Worm (Caenorhabditis elegans): ENCODE measurements around the gene C55A6.12.
A peak's percentile ranks its signal among the peaks of the same experiment; 100 is the strongest.

The C55A6.12 gene

DNA sequence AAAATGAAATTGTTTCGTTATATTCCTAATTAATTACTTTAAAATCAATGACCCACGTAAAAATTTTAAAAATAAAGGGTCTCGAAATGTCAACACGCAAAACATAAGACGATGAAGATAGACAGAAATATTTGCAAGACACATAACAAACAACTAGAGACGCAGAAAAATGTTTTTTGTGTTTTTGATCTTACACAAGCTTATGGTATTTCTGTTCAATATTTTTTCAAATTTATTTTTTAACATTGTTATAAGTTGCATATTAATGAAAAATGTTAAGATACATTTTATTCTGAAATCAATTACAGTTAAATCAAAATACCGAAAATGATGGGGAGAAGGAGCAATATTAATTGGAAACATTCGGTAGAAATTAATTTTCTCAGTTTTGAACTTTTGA, 10.5 kb upstream of the C55A6.12 start, which contains the start of gene C55A6.3:
C55A6.3 (minus strand) TSS at position 101 of the 400 bp plus-strand sequence.
- TF ChIP-seq ztf-11 (tag; optimal IDR thresholded peaks at IDR 0.05) (no peak), sup-37 (GFP tag; optimal IDR thresholded peaks at IDR 0.05) (no peak), jun-1 (tag; optimal IDR thresholded peaks at IDR 0.05) (no peak), nhr-90 (tag; optimal IDR thresholded peaks at IDR 0.05; ENCODE audit: poor library complexity) (no peak)

DNA sequence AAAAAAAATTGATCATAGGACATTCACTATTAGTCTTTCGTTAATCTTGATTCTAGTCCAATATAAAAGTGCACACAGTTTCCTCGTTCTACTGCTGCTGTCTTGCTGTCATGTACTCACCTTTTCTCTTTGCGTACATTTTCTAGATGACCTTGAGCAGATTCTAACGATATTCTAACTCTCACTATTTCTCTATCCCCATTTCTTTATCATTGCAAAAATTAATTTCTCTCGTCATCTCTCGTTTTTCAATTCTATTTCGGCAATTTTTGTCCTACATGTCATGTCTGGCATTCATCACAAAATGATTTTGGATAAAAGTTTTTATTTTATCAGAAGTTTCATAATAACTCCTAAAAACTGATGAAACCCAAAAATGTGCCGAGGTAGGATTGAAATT, 5.8 kb upstream of the C55A6.12 start, which contains the start of gene ttll-5:
ttll-5 (plus strand) TSS at position 288 of the 400 bp plus-strand sequence.
- TF ChIP-seq lin-15B (tag; optimal IDR thresholded peaks at IDR 0.05) (no peak), isw-1 (GFP tag; IDR thresholded peaks at IDR 0.05) (no peak), nhr-77 (tag; optimal IDR thresholded peaks at IDR 0.05) (no peak), ceh-88 (GFP tag; IDR thresholded peaks at IDR 0.05) (no peak), unc-130 (tag; optimal IDR thresholded peaks at IDR 0.05) (no peak), nhr-28 (tag; optimal IDR thresholded peaks at IDR 0.05) (no peak), C16A3.4 (tag; optimal IDR thresholded peaks at IDR 0.05) (no peak), nhr-47 (tag; optimal IDR thresholded peaks at IDR 0.05) (no peak), nhr-85 (tag) (peak; percentile 77), xbp-1 (tag; optimal IDR thresholded peaks at IDR 0.05) (no peak), skn-1 (tag; optimal IDR thresholded peaks at IDR 0.05) (peak; percentile 21), pag-3 (tag; optimal IDR thresholded peaks at IDR 0.05; ENCODE audit: borderline replicate concordance, insufficient read depth) (peak; percentile 57), vab-15 (tag; optimal IDR thresholded peaks at IDR 0.05) (no peak), lir-3 (tag; optimal IDR thresholded peaks at IDR 0.05; ENCODE audit: poor library complexity) (no peak), snu-23 (GFP tag; optimal IDR thresholded peaks at IDR 0.05) (peak; percentile 5), alr-1 (tag; optimal IDR thresholded peaks at IDR 0.05; ENCODE audit: borderline replicate concordance) (no peak), ama-1 (optimal IDR thresholded peaks at IDR 0.05) (no peak), pax-3 (tag; optimal IDR thresholded peaks at IDR 0.05) (no peak), elt-3 (tag; optimal IDR thresholded peaks at IDR 0.05) (peak in 3 of 6 experiments; percentile 6 to 62 (median 62)), mep-1 (tag; optimal IDR thresholded peaks at IDR 0.05) (no peak), fos-1 (tag; optimal IDR thresholded peaks at IDR 0.05) (no peak), egl-13 (tag; optimal IDR thresholded peaks at IDR 0.05) (no peak), efl-1 (optimal IDR thresholded peaks at IDR 0.05) (no peak), efl-1 (GFP tag; optimal IDR thresholded peaks at IDR 0.05 in 1 of 2) (peak in 1 of 2 experiments; percentile 70), ztf-11 (tag; optimal IDR thresholded peaks at IDR 0.05) (no peak), ceh-82 (tag; optimal IDR thresholded peaks at IDR 0.05) (no peak), nhr-11 (tag; optimal IDR thresholded peaks at IDR 0.05) (no peak), C04F5.9 (tag; optimal IDR thresholded peaks at IDR 0.05) (no peak), swsn-7 (tag; optimal IDR thresholded peaks at IDR 0.05) (no peak), lin-13 (GFP tag; optimal IDR thresholded peaks at IDR 0.05) (no peak), lin-14 (GFP tag; optimal IDR thresholded peaks at IDR 0.05) (peak; percentile 55), mdl-1 (tag; optimal IDR thresholded peaks at IDR 0.05) (no peak), ceh-63 (GFP tag; optimal IDR thresholded peaks at IDR 0.05) (no peak), nhr-20 (tag; optimal IDR thresholded peaks at IDR 0.05) (peak; percentile 7), blmp-1 (tag; optimal IDR thresholded peaks at IDR 0.05) (peak; percentile 62)

ce11 chrV:11506347-11506746, 3.4 kb upstream of the C55A6.12 start:
- TF ChIP-seq ceh-8 (GFP tag; optimal IDR thresholded peaks at IDR 0.05) (no peak), egl-27 (tag; optimal IDR thresholded peaks at IDR 0.05) (no peak), nhr-12 (tag; optimal IDR thresholded peaks at IDR 0.05) (no peak), lin-39 (tag; optimal IDR thresholded peaks at IDR 0.05) (no peak), ets-5 (GFP tag; IDR thresholded peaks at IDR 0.05) (no peak), mep-1 (tag; optimal IDR thresholded peaks at IDR 0.05) (peak; percentile 43), snpc-4 (tag; optimal IDR thresholded peaks at IDR 0.05) (no peak), fkh-8 (tag; optimal IDR thresholded peaks at IDR 0.05) (no peak), nhr-28 (tag; optimal IDR thresholded peaks at IDR 0.05) (no peak), nhr-71 (tag; optimal IDR thresholded peaks at IDR 0.05) (peak; percentile 72), fkh-4 (tag; optimal IDR thresholded peaks at IDR 0.05; ENCODE audit: borderline replicate concordance) (peak; percentile 85), ces-1 (GFP tag; optimal IDR thresholded peaks at IDR 0.05) (no peak), nhr-20 (tag; optimal IDR thresholded peaks at IDR 0.05) (peak; percentile 33), xbp-1 (tag; optimal IDR thresholded peaks at IDR 0.05) (no peak), elt-3 (tag; optimal IDR thresholded peaks at IDR 0.05) (no peak), nhr-76 (tag; optimal IDR thresholded peaks at IDR 0.05) (no peak), nhr-77 (tag; optimal IDR thresholded peaks at IDR 0.05) (no peak), Y116A8C.19 (tag; optimal IDR thresholded peaks at IDR 0.05; ENCODE audit: borderline replicate concordance) (no peak), nhr-90 (tag; optimal IDR thresholded peaks at IDR 0.05; ENCODE audit: poor library complexity) (no peak), efl-1 (optimal IDR thresholded peaks at IDR 0.05) (peak in 1 of 2 experiments; percentile 18), efl-1 (GFP tag; optimal IDR thresholded peaks at IDR 0.05 in 1 of 2) (no peak), lin-14 (GFP tag; optimal IDR thresholded peaks at IDR 0.05) (peak; percentile 88), fos-1 (tag; optimal IDR thresholded peaks at IDR 0.05) (no peak)
